Fruit fly (Drosophila melanogaster): ENCODE data around the gene CG13950.
A peak's percentile ranks its signal among the peaks of the same experiment; 100 is the strongest.

Gene CG13950

dm6 chr2L:852647-853111, 7.3 kb upstream of the CG13950 start, which contains the start of the genes CG4291 and kraken (continued):
- TF ChIP-seq CG9215 (GFP tag; IDR thresholded peaks at IDR 0.05) (peak; percentile 37; the same call in 1 of the 2 replicates), CG1603 (tag; optimal IDR thresholded peaks at IDR 0.05) (peak; percentile 81), Dfd (GFP tag; optimal IDR thresholded peaks at IDR 0.05) (no peak), E2f1 (GFP tag; IDR thresholded peaks at IDR 0.05) (peak; percentile 18; the same call in 1 of the 2 replicates), CG3995 (GFP tag; optimal IDR thresholded peaks at IDR 0.05) (no peak), Atf3 (GFP tag; optimal IDR thresholded peaks at IDR 0.05) (peak; percentile 9), CG32532 (GFP tag; IDR thresholded peaks at IDR 0.05) (peak; percentile 78), scrt (GFP tag; optimal IDR thresholded peaks at IDR 0.05) (no peak), Mes4 (GFP tag; optimal IDR thresholded peaks at IDR 0.05) (no peak), CG6683 (GFP tag; optimal IDR thresholded peaks at IDR 0.05) (no peak), ase (GFP tag; IDR thresholded peaks at IDR 0.05) (peak; percentile 56; the same call in 1 of the 3 replicates), H15 (GFP tag; IDR thresholded peaks at IDR 0.05) (peak; percentile 18; the same call in 1 of the 3 replicates), aop (GFP tag; IDR thresholded peaks at IDR 0.05) (peak; percentile 62; the same call in 1 of the 2 replicates), Tbp (GFP tag; optimal IDR thresholded peaks at IDR 0.05) (no peak), CG4404 (GFP tag; IDR thresholded peaks at IDR 0.05) (peak; percentile 14; the same call in 1 of the 2 replicates), bigmax (GFP tag; optimal IDR thresholded peaks at IDR 0.05) (no peak), ftz-f1 (GFP tag; optimal IDR thresholded peaks at IDR 0.05) (peak; percentile 57), cato (GFP tag; optimal IDR thresholded peaks at IDR 0.05; ENCODE audit: borderline replicate concordance) (no peak), CG6175 (GFP tag; IDR thresholded peaks at IDR 0.05) (peak; percentile 31; the same call in 1 of the 3 replicates), CG12299 (tag; optimal IDR thresholded peaks at IDR 0.05) (no peak), CG2202 (tag; optimal IDR thresholded peaks at IDR 0.05) (no peak), CG10274 (GFP tag; optimal IDR thresholded peaks at IDR 0.05) (no peak), stwl (tag; optimal IDR thresholded peaks at IDR 0.05) (peak; percentile 50), CG32767 (GFP tag; IDR thresholded peaks at IDR 0.05) (no peak), ranshi (GFP tag; IDR thresholded peaks at IDR 0.05) (peak; percentile 33; the same call in 1 of the 2 replicates), tap (tag; optimal IDR thresholded peaks at IDR 0.05) (peak; percentile 51), D (optimal IDR thresholded peaks at IDR 0.05) (no peak), D (GFP tag; optimal IDR thresholded peaks at IDR 0.05) (no peak), Lpt (GFP tag; optimal IDR thresholded peaks at IDR 0.05) (no peak), CG17802 (tag; optimal IDR thresholded peaks at IDR 0.05) (no peak), CG1602 (GFP tag; optimal IDR thresholded peaks at IDR 0.05) (peak; percentile 29), tin (GFP tag; optimal IDR thresholded peaks at IDR 0.05) (peak; percentile 24), pum (GFP tag; optimal IDR thresholded peaks at IDR 0.05) (peak; percentile 43), psq (GFP tag; optimal IDR thresholded peaks at IDR 0.05) (no peak), crp (GFP tag; optimal IDR thresholded peaks at IDR 0.05) (no peak), Ssrp (tag; optimal IDR thresholded peaks at IDR 0.05) (peak; percentile 2), Max (GFP tag; optimal IDR thresholded peaks at IDR 0.05) (peak; percentile 21), Taf1 (GFP tag; IDR thresholded peaks at IDR 0.05) (0 out of 2 replicates have a peak, but pooled peaks have one; percentile 7), cad (GFP tag; optimal IDR thresholded peaks at IDR 0.05) (no peak), lbe (GFP tag; optimal IDR thresholded peaks at IDR 0.05) (peak; percentile 9), HLH54F (GFP tag; optimal IDR thresholded peaks at IDR 0.05) (peak; percentile 58), sim (GFP tag; IDR thresholded peaks at IDR 0.05) (peak; percentile 49; the same call in 1 of the 2 replicates), inv (GFP tag; IDR thresholded peaks at IDR 0.05; ENCODE audit: partially characterized antibody) (no peak), CG4328 (GFP tag; optimal IDR thresholded peaks at IDR 0.05) (peak; percentile 31), CG7786 (GFP tag; optimal IDR thresholded peaks at IDR 0.05) (peak; percentile 17), B-H2 (GFP tag; optimal IDR thresholded peaks at IDR 0.05) (peak; percentile 85), Sin3A (optimal IDR thresholded peaks at IDR 0.05) (peak; percentile 34), CoRest (tag; optimal IDR thresholded peaks at IDR 0.05) (peak; percentile 23), CG12155 (GFP tag; optimal IDR thresholded peaks at IDR 0.05) (peak; percentile 66), bsh (GFP tag; optimal IDR thresholded peaks at IDR 0.05) (peak in 1 of 2 experiments; percentile 41), CG17568 (GFP tag; optimal IDR thresholded peaks at IDR 0.05) (no peak)

All from whole organism, embryonic.